Worm (Caenorhabditis elegans) whole organism, L3 larva: ENCODE measurements around the gene npr-17.

ENCODE experiments used
- ceh-28 ChIP-seq: fragments of 150-350 bp; optimal IDR thresholded peaks from 2 replicates; lab custom pipeline; 2014; ENCODE audit warnings: missing biosample characterization, missing genetic modification reagents, missing genetic modification characterization
- elt-1 ChIP-seq: fragments of 150-350 bp; optimal IDR thresholded peaks from 2 replicates; lab custom pipeline; 2014; ENCODE audit warnings: missing biosample characterization, missing genetic modification characterization
- nhr-237 ChIP-seq: fragments of 150-350 bp; optimal IDR thresholded peaks from 2 replicates; lab custom pipeline; 2014; ENCODE audit warnings: missing biosample characterization, missing genetic modification characterization
- zag-1 ChIP-seq: fragments of 150-350 bp; optimal IDR thresholded peaks from 2 replicates; lab custom pipeline; 2014; ENCODE audit warnings: missing biosample characterization, missing genetic modification characterization

- TF ChIP-seq zag-1 (tag; lab: Kevin White, UChicago) (no peak), nhr-237 (tag; lab: Kevin White, UChicago) (no peak), ceh-28 (no peak), elt-1 (no peak)
Measured at ce11 chrIII:8030963-8031362, 34.7 kb upstream of the npr-17 start, which contains the start of gene F44B9.9.
